Worm (Caenorhabditis elegans) whole organism, L4 larva: Measurements from ENCODE around the gene C16A3.5.
A peak's percentile ranks its signal among the peaks of the same experiment; 100 is the strongest.

Source experiments
- D1046.2 ChIP-seq: fragments of 200-800 bp; sonication (Bioruptor generic); IDR thresholded peaks from 2 replicates; pipeline ENCODE4 v1.3.6; 2022; ENCODE audit warnings: missing genetic modification characterization, missing compliant biosample characterization
- F37D6.2 ChIP-seq: sonication (generic microtip); optimal IDR thresholded peaks from 2 replicates; lab custom pipeline; 2016; ENCODE audit warnings: mild to moderate bottlenecking, missing genetic modification characterization, missing compliant biosample characterization
- F49E8.2 ChIP-seq: sonication (generic microtip); optimal IDR thresholded peaks from 2 replicates; lab custom pipeline; 2016; ENCODE audit warnings: missing compliant biosample characterization, mild to moderate bottlenecking, missing genetic modification characterization, borderline replicate concordance
- T26A8.4 ChIP-seq: fragments of 200-800 bp; sonication (Bioruptor generic); IDR thresholded peaks from 2 replicates; pipeline ENCODE4 v1.3.6; 2022; ENCODE audit warnings: missing genetic modification characterization, missing compliant biosample characterization
- Y105C5A.15 ChIP-seq: fragments of 200-800 bp; sonication (Bioruptor generic); IDR thresholded peaks from 2 replicates; pipeline ENCODE4 v1.3.6; 2022; ENCODE audit warnings: missing genetic modification characterization, missing compliant biosample characterization
- Y5F2A.4 ChIP-seq: fragments of 200-800 bp; sonication (Bioruptor generic); optimal IDR thresholded peaks from 2 replicates; lab custom pipeline; 2018; ENCODE audit warnings: mild to moderate bottlenecking, missing genetic modification characterization, missing compliant biosample characterization
- ZK546.5 ChIP-seq, 2 experiments: sonication (generic microtip); optimal IDR thresholded peaks; 2 replicates each; lab custom pipeline; 2017; ENCODE audit warnings: missing biosample characterization in 2 of 2, missing genetic modification characterization in 2 of 2
- aha-1 ChIP-seq: fragments of 150-350 bp; peaks from one replicate; lab custom pipeline; 2014; ENCODE audit warnings: missing biosample characterization, missing genetic modification characterization
- aly-2 ChIP-seq: sonication (generic microtip); optimal IDR thresholded peaks from 2 replicates; lab custom pipeline; 2018; ENCODE audit warnings: missing biosample characterization, missing genetic modification characterization
- ama-1 ChIP-seq: fragments of 150-350 bp; optimal IDR thresholded peaks from 2 replicates; lab custom pipeline; 2014; ENCODE audit warnings: inconsistent platforms, mixed read lengths
- attf-4 ChIP-seq: sonication (generic microtip); optimal IDR thresholded peaks from 3 replicates; lab custom pipeline; 2017; ENCODE audit warnings: missing biosample characterization, missing genetic modification characterization
- ceh-20 ChIP-seq: fragments of 200-800 bp; sonication (Bioruptor generic); IDR thresholded peaks from 2 replicates; pipeline ENCODE4 v1.3.6; 2022; ENCODE audit warnings: missing genetic modification reagents, missing genetic modification characterization, missing compliant biosample characterization
- ceh-28 ChIP-seq: fragments of 150-350 bp; optimal IDR thresholded peaks from 2 replicates; lab custom pipeline; 2014; ENCODE audit warnings: missing biosample characterization, missing genetic modification reagents, missing genetic modification characterization
- ceh-82 ChIP-seq: sonication (generic microtip); optimal IDR thresholded peaks from 2 replicates; lab custom pipeline; 2017; ENCODE audit warnings: missing biosample characterization, missing genetic modification characterization
- ctbp-1 ChIP-seq: fragments of 200-800 bp; sonication (Bioruptor generic); IDR thresholded peaks from 2 replicates; pipeline ENCODE4 v1.3.6; 2022; ENCODE audit warnings: missing genetic modification reagents, missing genetic modification characterization, missing compliant biosample characterization
- daf-16 ChIP-seq, 3 experiments: sonication (generic microtip); optimal IDR thresholded peaks; 2 replicates each; lab custom pipeline; 2016 to 2017; ENCODE audit warnings: missing genetic modification characterization in 3 of 3, missing genetic modification reagents in 3 of 3, mild to moderate bottlenecking in 2 of 3, missing compliant biosample characterization in 2 of 3, missing biosample characterization in 1 of 3, moderate library complexity in 1 of 3
- dmd-6 ChIP-seq: fragments of 200-800 bp; sonication (Bioruptor generic); IDR thresholded peaks from 2 replicates; pipeline ENCODE4 v1.3.6; 2022; ENCODE audit warnings: missing genetic modification reagents, missing genetic modification characterization, missing compliant biosample characterization
- dmd-9 ChIP-seq: fragments of 200-800 bp; sonication (Bioruptor generic); IDR thresholded peaks from 2 replicates; pipeline ENCODE4 v1.3.6; 2022; ENCODE audit warnings: missing genetic modification reagents, missing genetic modification characterization, missing compliant biosample characterization
- fkh-10 ChIP-seq: fragments of 150-350 bp; optimal IDR thresholded peaks from 2 replicates; lab custom pipeline; 2014; ENCODE audit warnings: missing biosample characterization, missing genetic modification reagents, missing genetic modification characterization
- fos-1 ChIP-seq: fragments of 150-350 bp; optimal IDR thresholded peaks from 2 replicates; lab custom pipeline; 2014; ENCODE audit warnings: missing biosample characterization, missing genetic modification characterization
- hlh-11 ChIP-seq: fragments of 200-800 bp; sonication (Bioruptor generic); optimal IDR thresholded peaks from 2 replicates; lab custom pipeline; 2018; ENCODE audit warnings: mild to moderate bottlenecking, missing genetic modification characterization, missing compliant biosample characterization
- jun-1 ChIP-seq: fragments of 150-350 bp; optimal IDR thresholded peaks from 2 replicates; lab custom pipeline; 2014; ENCODE audit warnings: missing biosample characterization, missing genetic modification reagents, missing genetic modification characterization
- lim-7 ChIP-seq: fragments of 200-800 bp; sonication (Bioruptor generic); IDR thresholded peaks from 2 replicates; pipeline ENCODE4 v1.3.6; 2022; ENCODE audit warnings: missing genetic modification characterization, missing compliant biosample characterization
- lin-15B ChIP-seq: fragments of 150-350 bp; sonication (generic microtip); optimal IDR thresholded peaks from 3 replicates; lab custom pipeline; 2014; ENCODE audit warnings: missing biosample characterization, missing genetic modification characterization
- lin-39 ChIP-seq: fragments of 150-350 bp; optimal IDR thresholded peaks from 2 replicates; lab custom pipeline; 2014; ENCODE audit warnings: missing biosample characterization, missing genetic modification reagents, missing genetic modification characterization
- lsy-2 ChIP-seq, 2 experiments: fragments of 150-350 bp in 1 of 2; sonication (generic microtip) in 1 of 2; optimal IDR thresholded peaks; 2 replicates each; lab custom pipeline; 2014 to 2017; ENCODE audit warnings: missing biosample characterization in 2 of 2, missing genetic modification characterization in 2 of 2
- madf-5 ChIP-seq, 2 experiments: fragments of 200-800 bp; sonication (Bioruptor generic); IDR thresholded peaks; 2 replicates each; pipeline ENCODE4 v1.3.6; 2022; ENCODE audit warnings: missing compliant biosample characterization in 2 of 2, missing genetic modification characterization in 2 of 2
- mdt-29 ChIP-seq: fragments of 200-800 bp; sonication (Bioruptor generic); IDR thresholded peaks from 2 replicates; pipeline ENCODE4 v1.3.6; 2022; ENCODE audit warnings: missing genetic modification reagents, missing genetic modification characterization, missing compliant biosample characterization
- mxl-3 ChIP-seq: fragments of 200-800 bp; sonication (Bioruptor generic); optimal IDR thresholded peaks from 2 replicates; lab custom pipeline; 2018; ENCODE audit warnings: mild to moderate bottlenecking, missing genetic modification characterization, missing compliant biosample characterization
- nhr-10 ChIP-seq: fragments of 150-350 bp; optimal IDR thresholded peaks from 2 replicates; lab custom pipeline; 2014; ENCODE audit warnings: missing biosample characterization, missing genetic modification characterization
- nhr-41 ChIP-seq: fragments of 200-800 bp; sonication (Bioruptor generic); IDR thresholded peaks from 2 replicates; pipeline ENCODE4 v1.3.6; 2022; ENCODE audit warnings: missing genetic modification reagents, missing genetic modification characterization, missing compliant biosample characterization
- nhr-42 ChIP-seq: fragments of 200-800 bp; sonication (Bioruptor generic); IDR thresholded peaks from 2 replicates; pipeline ENCODE4 v1.3.6; 2022; ENCODE audit warnings: missing genetic modification characterization, missing compliant biosample characterization
- nhr-77 ChIP-seq: fragments of 150-350 bp; optimal IDR thresholded peaks from 2 replicates; lab custom pipeline; 2014; ENCODE audit warnings: missing biosample characterization, missing genetic modification characterization
- pqm-1 ChIP-seq: sonication (generic microtip); optimal IDR thresholded peaks from 2 replicates; lab custom pipeline; 2017; ENCODE audit warnings: missing biosample characterization, missing genetic modification characterization
- snpc-1.2 ChIP-seq: fragments of 200-800 bp; sonication (Bioruptor generic); IDR thresholded peaks from 2 replicates; pipeline ENCODE4 v1.3.6; 2022; ENCODE audit warnings: missing genetic modification reagents, missing genetic modification characterization, missing compliant biosample characterization
- snpc-4 ChIP-seq: fragments of 150-350 bp; optimal IDR thresholded peaks from 2 replicates; lab custom pipeline; 2014; ENCODE audit warnings: missing biosample characterization, missing genetic modification characterization
- unc-62 ChIP-seq, 3 experiments: fragments of 150-350 bp in 1 of 3; sonication (generic microtip); optimal IDR thresholded peaks in 2 of 3; peaks in 1 of 3; 1 replicate in 1 of 3; 2 replicates in 2 of 3; lab custom pipeline; 2014 to 2017; ENCODE audit warnings: missing biosample characterization in 3 of 3, missing genetic modification characterization in 3 of 3, missing genetic modification reagents in 3 of 3, missing genotype in 1 of 3
- zfp-2 ChIP-seq: sonication (generic microtip); optimal IDR thresholded peaks from 2 replicates; lab custom pipeline; 2016; ENCODE audit warnings: mild to moderate bottlenecking, missing genetic modification characterization, missing compliant biosample characterization
- zfp-3 ChIP-seq: fragments of 200-800 bp; sonication (Bioruptor generic); conservative IDR thresholded peaks from 2 replicates; pipeline ENCODE4 v1.3.6; 2022; ENCODE audit warnings: missing genetic modification reagents, missing genetic modification characterization, missing compliant biosample characterization
- zip-2 ChIP-seq: fragments of 150-350 bp; optimal IDR thresholded peaks from 2 replicates; lab custom pipeline; 2014; ENCODE audit warnings: missing biosample characterization, missing genetic modification characterization

Gene C16A3.5

ce11 chrIII:6399424-6399823, 18.9 kb downstream of the C16A3.5 start:
- peak; percentile 73 for TF ChIP-seq fkh-10 (GFP tag; lab: Kevin White, UChicago)
- TF ChIP-seq nhr-77 (tag; lab: Kevin White, UChicago), result no peak
- TF ChIP-seq, all 104 proteins: peak for 1

DNA sequence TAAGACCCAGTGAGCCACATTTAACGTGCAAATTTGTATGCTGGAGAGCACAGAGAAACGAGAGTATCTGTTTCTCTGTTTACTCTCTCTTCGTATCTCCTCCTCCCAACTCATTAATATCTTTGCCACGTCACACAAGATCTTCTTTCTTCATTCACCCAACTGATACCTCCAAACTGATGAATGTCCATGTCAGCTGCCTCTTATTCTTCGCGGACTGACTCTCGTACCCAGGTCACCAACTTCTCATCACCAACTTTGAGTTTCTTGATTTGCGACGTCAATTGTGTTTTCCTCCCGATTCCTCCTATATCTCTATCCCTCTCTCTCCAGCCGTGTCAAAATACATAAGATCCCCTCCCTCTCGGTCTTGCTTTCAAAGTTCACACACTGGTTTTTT, 21.8 kb downstream of the C16A3.5 start:
- TF ChIP-seq unc-62 (GFP tag; optimal IDR thresholded peaks at IDR 0.05 in 1 of 2; lab: Kevin White, UChicago) (peak in 1 of 2 experiments; percentile 74), unc-62 (tag; optimal IDR thresholded peaks at IDR 0.05; lab: Kevin White, UChicago) (no peak), fos-1 (tag; lab: Kevin White, UChicago) (no peak), ama-1 (lab: Kevin White, UChicago) (no peak), hlh-11 (tag; lab: Kevin White, UChicago) (peak; percentile 35), attf-4 (tag; lab: Kevin White, UChicago) (no peak), nhr-77 (tag; lab: Kevin White, UChicago) (no peak), ceh-20 (no peak), pqm-1 (tag; lab: Kevin White, UChicago) (no peak), dmd-9 (GFP tag; lab: Robert Waterston, UW) (no peak), snpc-4 (tag; lab: Kevin White, UChicago) (no peak), daf-16 (GFP tag; optimal IDR thresholded peaks at IDR 0.05; lab: Kevin White, UChicago) (peak in 1 of 2 experiments; percentile 64), daf-16 (tag; optimal IDR thresholded peaks at IDR 0.05; lab: Kevin White, UChicago) (no peak), aha-1 (tag; lab: Kevin White, UChicago) (no peak), jun-1 (tag; lab: Kevin White, UChicago) (no peak), snpc-1.2 (GFP tag; lab: Robert Waterston, UW) (no peak)

- no peak for TF ChIP-seq ceh-82 (tag; lab: Kevin White, UChicago)
- no peak for TF ChIP-seq T26A8.4 (GFP tag; lab: Robert Waterston, UW)
- TF ChIP-seq unc-62 (GFP tag; optimal IDR thresholded peaks at IDR 0.05 in 1 of 2; lab: Kevin White, UChicago), result peak in 1 of 2 experiments; percentile 83
- no peak for TF ChIP-seq unc-62 (tag; optimal IDR thresholded peaks at IDR 0.05; lab: Kevin White, UChicago)
- TF ChIP-seq mxl-3, result no peak
- TF ChIP-seq aha-1 (tag; lab: Kevin White, UChicago), result peak; percentile 56
- no peak for TF ChIP-seq F37D6.2
- TF ChIP-seq nhr-42 (GFP tag; lab: Robert Waterston, UW), result no peak
- no peak for TF ChIP-seq attf-4 (tag; lab: Kevin White, UChicago)
- no peak for TF ChIP-seq nhr-77 (tag; lab: Kevin White, UChicago)
- no peak for TF ChIP-seq lim-7
- TF ChIP-seq zip-2 (tag; lab: Kevin White, UChicago), result no peak
- no peak for TF ChIP-seq daf-16 (GFP tag; optimal IDR thresholded peaks at IDR 0.05; lab: Kevin White, UChicago)
- no peak for TF ChIP-seq daf-16 (tag; optimal IDR thresholded peaks at IDR 0.05; lab: Kevin White, UChicago)
- no peak for TF ChIP-seq ceh-28 (tag; lab: Kevin White, UChicago)
- TF ChIP-seq zfp-3 (GFP tag; lab: Robert Waterston, UW), result no peak
- TF ChIP-seq D1046.2 (GFP tag; lab: Robert Waterston, UW), result no peak
- no peak for TF ChIP-seq ZK546.5 (tag; optimal IDR thresholded peaks at IDR 0.05; lab: Kevin White, UChicago)
- no peak for TF ChIP-seq aly-2 (tag; lab: Kevin White, UChicago)
- TF ChIP-seq Y5F2A.4 (GFP tag; lab: Kevin White, UChicago), result no peak
- TF ChIP-seq ctbp-1 (GFP tag; lab: Robert Waterston, UW), result no peak
- no peak for TF ChIP-seq nhr-10
- no peak for TF ChIP-seq Y105C5A.15
- TF ChIP-seq lin-15B, result no peak
- TF ChIP-seq nhr-41, result no peak
- no peak for TF ChIP-seq zfp-2
- TF ChIP-seq mdt-29, result peak; percentile 34; the same call in 1 of the 2 replicates
- TF ChIP-seq madf-5 (GFP tag; IDR thresholded peaks at IDR 0.05; lab: Robert Waterston, UW), result no peak
- TF ChIP-seq F49E8.2, result no peak
- no peak for TF ChIP-seq lin-39 (tag; lab: Kevin White, UChicago)
- peak; percentile 67 for TF ChIP-seq dmd-6 (GFP tag; lab: Robert Waterston, UW)
- TF ChIP-seq fos-1 (tag; lab: Kevin White, UChicago), result no peak
- no peak for TF ChIP-seq lsy-2 (tag; optimal IDR thresholded peaks at IDR 0.05; lab: Kevin White, UChicago)
Observed at ce11 chrIII:6402810-6403209, 22.2 kb downstream of the C16A3.5 start.
